Fruit fly (Drosophila melanogaster) whole organism, embryonic: ENCODE results near the gene CG7272.

Experiments
- ATbp ChIP-seq: fragments of 200-800 bp; sonication (Bioruptor generic); optimal IDR thresholded peaks from 2 replicates; lab custom pipeline; 2017; ENCODE audit warnings: missing biosample characterization, mild to moderate bottlenecking, missing genetic modification characterization, missing genetic modification reagents
- Antp ChIP-seq: fragments of 200-800 bp; sonication (Bioruptor generic); optimal IDR thresholded peaks from 3 replicates; lab custom pipeline; 2016; ENCODE audit warnings: missing biosample characterization, missing genetic modification characterization
- Blimp-1 ChIP-seq: fragments of 200-800 bp; sonication (Bioruptor generic); optimal IDR thresholded peaks from 3 replicates; lab custom pipeline; 2018; ENCODE audit warnings: missing biosample characterization, missing genetic modification characterization, mild to moderate bottlenecking, moderate library complexity, missing genetic modification reagents
- CG11247 ChIP-seq: fragments of 200-800 bp; sonication (Bioruptor generic); IDR thresholded peaks from 2 replicates; pipeline ENCODE4 v1.3.6; 2022; ENCODE audit warnings: missing biosample characterization, missing genetic modification characterization
- CG11696 ChIP-seq: fragments of 200-800 bp; sonication (Bioruptor generic); IDR thresholded peaks from 2 replicates; pipeline ENCODE4 v1.3.6; 2022; ENCODE audit warnings: missing biosample characterization, missing genetic modification characterization
- CG12942 ChIP-seq: fragments of 200-800 bp; sonication (Bioruptor generic); optimal IDR thresholded peaks from 3 replicates; lab custom pipeline; 2016; ENCODE audit warnings: missing biosample characterization, missing genetic modification characterization
- CG13296 ChIP-seq: fragments of 200-800 bp; sonication (Bioruptor generic); optimal IDR thresholded peaks from 3 replicates; lab custom pipeline; 2018; ENCODE audit warnings: missing biosample characterization, mild to moderate bottlenecking, missing genetic modification characterization
- CG13424 ChIP-seq: fragments of 200-800 bp; sonication (Bioruptor generic); optimal IDR thresholded peaks from 2 replicates; lab custom pipeline; 2019; ENCODE audit warnings: missing biosample characterization, mild to moderate bottlenecking, missing genetic modification characterization, moderate library complexity
- CG14050 ChIP-seq: fragments of 200-800 bp; sonication (Bioruptor generic); IDR thresholded peaks from 3 replicates; pipeline ENCODE4 v1.3.6; 2022; ENCODE audit warnings: missing biosample characterization, missing genetic modification characterization
- CG15011 ChIP-seq: fragments of 200-800 bp; sonication (Bioruptor generic); optimal IDR thresholded peaks from 3 replicates; lab custom pipeline; 2018; ENCODE audit warnings: missing biosample characterization, mild to moderate bottlenecking, missing genetic modification characterization
- CG15269 ChIP-seq: fragments of 200-800 bp; sonication (Bioruptor generic); optimal IDR thresholded peaks from 2 replicates; lab custom pipeline; 2018; ENCODE audit warnings: missing biosample characterization, mild to moderate bottlenecking, missing genetic modification characterization, moderate library complexity
- CG1529 ChIP-seq: fragments of 200-800 bp; sonication (Bioruptor generic); optimal IDR thresholded peaks from 3 replicates; lab custom pipeline; 2018; ENCODE audit warnings: missing biosample characterization, missing genetic modification characterization
- CG1647 ChIP-seq: fragments of 200-800 bp; sonication (Bioruptor generic); optimal IDR thresholded peaks from 3 replicates; lab custom pipeline; 2016; ENCODE audit warnings: missing biosample characterization, missing genetic modification characterization
- CG17568 ChIP-seq: fragments of 200-800 bp; sonication (Bioruptor generic); optimal IDR thresholded peaks from 2 replicates; lab custom pipeline; 2018; ENCODE audit warnings: missing biosample characterization, mild to moderate bottlenecking, missing genetic modification characterization, moderate library complexity
- CG32767 ChIP-seq: fragments of 200-800 bp; sonication (Bioruptor generic); IDR thresholded peaks from 2 replicates; pipeline ENCODE4 v1.3.6; 2022; ENCODE audit warnings: missing biosample characterization, missing genetic modification characterization
- CG3281 ChIP-seq: fragments of 200-800 bp; sonication (Bioruptor generic); optimal IDR thresholded peaks from 3 replicates; lab custom pipeline; 2017; ENCODE audit warnings: missing biosample characterization, mild to moderate bottlenecking, missing genetic modification characterization
- CG33557 ChIP-seq: fragments of 200-800 bp; sonication (Bioruptor generic); optimal IDR thresholded peaks from 2 replicates; lab custom pipeline; 2019; ENCODE audit warnings: missing biosample characterization, mild to moderate bottlenecking, missing genetic modification characterization, moderate library complexity
- CG34422 ChIP-seq: fragments of 200-800 bp; sonication (Bioruptor generic); IDR thresholded peaks from 3 replicates; pipeline ENCODE4 v1.3.6; 2022; ENCODE audit warnings: missing biosample characterization, missing genetic modification characterization
- CG7839 ChIP-seq: fragments of 200-800 bp; sonication (Bioruptor generic); optimal IDR thresholded peaks from 3 replicates; lab custom pipeline; 2018; ENCODE audit warnings: missing biosample characterization, mild to moderate bottlenecking, missing genetic modification characterization, moderate library complexity
- CG8478 ChIP-seq: fragments of >200 bp; optimal IDR thresholded peaks from 2 replicates; lab custom pipeline; 2018
- CG9215 ChIP-seq: fragments of 200-800 bp; sonication (Bioruptor generic); IDR thresholded peaks from 2 replicates; pipeline ENCODE4 v1.3.6; 2022; ENCODE audit warnings: missing biosample characterization, missing genetic modification characterization
- Chrac-16 ChIP-seq: fragments of 200-800 bp; sonication (Bioruptor generic); optimal IDR thresholded peaks from 3 replicates; lab custom pipeline; 2016; ENCODE audit warnings: missing biosample characterization, missing genetic modification characterization
- D19A ChIP-seq: fragments of 200-800 bp; optimal IDR thresholded peaks from 3 replicates; lab custom pipeline; 2019; ENCODE audit warnings: missing biosample characterization, mild to moderate bottlenecking, missing genetic modification characterization, moderate library complexity
- Dip3 ChIP-seq: fragments of 200-800 bp; sonication (Bioruptor generic); optimal IDR thresholded peaks from 3 replicates; lab custom pipeline; 2016; ENCODE audit warnings: missing biosample characterization, missing genetic modification characterization
- Eip74EF ChIP-seq, 2 experiments: fragments of 200-800 bp in 1 of 2; fragments of >200 bp in 1 of 2; sonication (Bioruptor generic) in 1 of 2; optimal IDR thresholded peaks; 2 replicates each; lab custom pipeline; 2017 to 2019; ENCODE audit warnings: missing biosample characterization in 2 of 2, missing genetic modification characterization in 2 of 2, mild to moderate bottlenecking in 1 of 2, moderate library complexity in 1 of 2
- H15 ChIP-seq: fragments of 200-800 bp; sonication (Bioruptor generic); IDR thresholded peaks from 3 replicates; pipeline ENCODE4 v1.3.6; 2022; ENCODE audit warnings: missing biosample characterization, missing genetic modification characterization
- H2.0 ChIP-seq: fragments of 200-800 bp; sonication (Bioruptor generic); IDR thresholded peaks from 2 replicates; pipeline ENCODE4 v1.3.6; 2022; ENCODE audit warnings: missing biosample characterization, missing genetic modification characterization
- HmgZ ChIP-seq: fragments of 200-800 bp; sonication (Bioruptor generic); optimal IDR thresholded peaks from 2 replicates; lab custom pipeline; 2018; ENCODE audit warnings: missing biosample characterization, mild to moderate bottlenecking, missing genetic modification characterization
- Ptx1 ChIP-seq: fragments of 200-800 bp; sonication (Bioruptor generic); IDR thresholded peaks from 2 replicates; pipeline ENCODE4 v1.3.6; 2022; ENCODE audit warnings: missing biosample characterization, missing genetic modification characterization
- Rx ChIP-seq: fragments of 200-800 bp; sonication (Bioruptor generic); IDR thresholded peaks from 2 replicates; pipeline ENCODE4 v1.3.6; 2022; ENCODE audit warnings: missing biosample characterization, missing genetic modification characterization
- Taf1 ChIP-seq: fragments of 200-800 bp; sonication (Bioruptor generic); IDR thresholded peaks from 2 replicates; pipeline ENCODE4 v1.3.6; 2022; ENCODE audit warnings: missing biosample characterization, missing genetic modification characterization
- Trl ChIP-seq, 3 experiments: fragments of >200 bp in 2 of 3; fragments of 200-800 bp in 1 of 3; sonication (Bioruptor generic) in 1 of 3; optimal IDR thresholded peaks; 2 replicates in 1 of 3; 3 replicates in 2 of 3; lab custom pipeline; 2016 to 2017; ENCODE audit warnings: missing biosample characterization in 1 of 3, missing genetic modification characterization in 1 of 3
- YL-1 ChIP-seq: fragments of 200-800 bp; sonication (Bioruptor generic); optimal IDR thresholded peaks from 3 replicates; lab custom pipeline; 2017; ENCODE audit warnings: missing biosample characterization, mild to moderate bottlenecking, missing genetic modification characterization
- aop ChIP-seq: fragments of 200-800 bp; sonication (Bioruptor generic); IDR thresholded peaks from 2 replicates; pipeline ENCODE4 v1.3.6; 2022; ENCODE audit warnings: missing biosample characterization, missing genetic modification characterization
- bcd ChIP-seq: fragments of 200-800 bp; sonication (Bioruptor generic); optimal IDR thresholded peaks from 2 replicates; lab custom pipeline; 2017; ENCODE audit warnings: missing biosample characterization, mild to moderate bottlenecking, missing genetic modification characterization
- bsh ChIP-seq, 2 experiments: fragments of 200-800 bp; sonication (Bioruptor generic); optimal IDR thresholded peaks; 2 replicates each; lab custom pipeline; 2017 to 2018; ENCODE audit warnings: mild to moderate bottlenecking in 2 of 2, missing biosample characterization in 2 of 2, missing genetic modification characterization in 2 of 2, moderate library complexity in 1 of 2
- dmrt11E ChIP-seq: fragments of 200-800 bp; sonication (Bioruptor generic); optimal IDR thresholded peaks from 3 replicates; lab custom pipeline; 2018; ENCODE audit warnings: missing biosample characterization, mild to moderate bottlenecking, missing genetic modification characterization, moderate library complexity
- hkb ChIP-seq, 2 experiments: fragments of 200-800 bp in 1 of 2; fragments of >200 bp in 1 of 2; sonication (Bioruptor generic) in 1 of 2; IDR thresholded peaks in 1 of 2; optimal IDR thresholded peaks in 1 of 2; 2 replicates each; pipeline versions ENCODE4 v1.3.6 to Lab custom; 2017 to 2022; ENCODE audit warnings: missing biosample characterization in 1 of 2, missing genetic modification characterization in 1 of 2
- hth ChIP-seq: fragments of >200 bp; optimal IDR thresholded peaks from 2 replicates; lab custom pipeline; 2017; ENCODE audit warnings: inconsistent platforms
- lola ChIP-seq, 3 experiments: fragments of >200 bp in 2 of 3; fragments of 200-800 bp in 1 of 3; sonication (Bioruptor generic) in 1 of 3; optimal IDR thresholded peaks; 2 replicates each; lab custom pipeline; 2017 to 2019; ENCODE audit warnings: missing biosample characterization in 3 of 3, missing genetic modification characterization in 3 of 3, mild to moderate bottlenecking in 1 of 3, moderate library complexity in 1 of 3
- lov ChIP-seq, 2 experiments: fragments of 200-800 bp in 1 of 2; fragments of >200 bp in 1 of 2; sonication (Bioruptor generic) in 1 of 2; IDR thresholded peaks in 1 of 2; optimal IDR thresholded peaks in 1 of 2; 2 replicates in 1 of 2; 3 replicates in 1 of 2; pipeline versions ENCODE4 v1.3.6 to Lab custom; 2017 to 2022; ENCODE audit warnings: missing biosample characterization in 1 of 2, missing genetic modification characterization in 1 of 2
- run ChIP-seq: fragments of 200-800 bp; sonication (Bioruptor generic); optimal IDR thresholded peaks from 3 replicates; lab custom pipeline; 2018; ENCODE audit warnings: missing biosample characterization, mild to moderate bottlenecking, missing genetic modification characterization
- sd ChIP-seq: fragments of 200-800 bp; sonication (Bioruptor generic); optimal IDR thresholded peaks from 3 replicates; lab custom pipeline; 2018; ENCODE audit warnings: missing biosample characterization, mild to moderate bottlenecking, missing genetic modification characterization, moderate library complexity
- sisA ChIP-seq: fragments of 200-800 bp; sonication (Bioruptor generic); IDR thresholded peaks from 2 replicates; pipeline ENCODE4 v1.3.6; 2022; ENCODE audit warnings: missing biosample characterization, missing genetic modification characterization
- sna ChIP-seq: fragments of 200-800 bp; sonication (Bioruptor generic); IDR thresholded peaks from 2 replicates; pipeline ENCODE4 v1.3.6; 2022; ENCODE audit warnings: missing biosample characterization, missing genetic modification characterization; ENCODE audit not compliant: partially characterized antibody
- so ChIP-seq: fragments of 200-800 bp; sonication (Bioruptor generic); IDR thresholded peaks from 3 replicates; pipeline ENCODE4 v1.3.6; 2022; ENCODE audit warnings: missing biosample characterization, missing genetic modification characterization
- toy ChIP-seq: fragments of 200-800 bp; sonication (Bioruptor generic); IDR thresholded peaks from 2 replicates; pipeline ENCODE4 v1.3.6; 2022; ENCODE audit warnings: missing biosample characterization, missing genetic modification characterization

Gene CG7272

DNA sequence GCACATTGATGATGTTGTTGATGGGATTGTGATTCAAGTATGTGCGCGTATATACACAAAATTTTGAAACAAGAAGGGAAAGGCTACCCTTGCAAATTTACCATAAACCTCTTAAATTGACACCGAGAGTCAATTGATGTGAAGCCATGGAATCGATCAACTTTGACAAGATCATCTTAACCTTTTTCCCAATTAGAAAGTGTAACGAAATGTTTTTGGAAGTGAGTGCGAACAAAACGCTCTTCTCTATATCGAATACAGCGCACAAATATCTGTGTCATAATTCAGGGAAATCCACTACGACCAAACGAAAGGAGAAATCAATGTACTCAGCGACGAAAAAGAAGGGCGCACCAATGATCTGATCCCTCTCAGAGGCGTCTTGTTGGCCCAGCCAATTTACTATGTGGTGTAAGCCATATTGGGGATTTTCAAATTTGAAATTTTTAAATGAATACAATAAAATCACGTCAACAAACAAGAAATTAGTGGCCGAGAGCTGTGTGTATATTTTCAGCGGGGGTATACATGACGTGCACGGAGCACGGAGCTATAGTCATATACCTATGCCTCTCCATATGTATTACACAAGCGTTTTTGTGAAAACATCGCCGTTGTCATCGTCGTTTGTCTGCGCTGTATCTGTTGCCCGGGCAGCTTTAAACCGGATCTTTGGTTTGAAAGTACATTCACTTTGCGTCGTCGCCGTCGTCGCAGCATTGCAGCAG is 32.8 kb downstream of the CG7272 start (continued):
- TF ChIP-seq Antp (GFP tag; lab: Kevin White, UChicago) (peak; percentile 38), so (peak; percentile 71; the same call in 2 of the 3 replicates), dmrt11E (tag; lab: Kevin White, UChicago) (peak; percentile 19), CG32767 (GFP tag; lab: Robert Waterston, UW) (0 out of 2 replicates have a peak, but pooled peaks have one; percentile 48), CG3281 (GFP tag; lab: Kevin White, UChicago) (peak; percentile 26), Blimp-1 (GFP tag; lab: Kevin White, UChicago) (peak; percentile 58), CG1529 (peak; percentile 3), sd (tag; lab: Kevin White, UChicago) (no peak), Trl (optimal IDR thresholded peaks at IDR 0.05; lab: Kevin White, UChicago) (peak; percentile 11 to 17), Trl (GFP tag; optimal IDR thresholded peaks at IDR 0.05; lab: Kevin White, UChicago) (peak; percentile 56), Chrac-16 (GFP tag; lab: Kevin White, UChicago) (peak; percentile 30), CG17568 (GFP tag; lab: Kevin White, UChicago) (peak; percentile 11), D19A (tag; lab: Kevin White, UChicago) (peak; percentile 75), bsh (GFP tag; optimal IDR thresholded peaks at IDR 0.05; lab: Kevin White, UChicago) (peak; percentile 40 to 59), YL-1 (GFP tag; lab: Kevin White, UChicago) (no peak), CG13296 (GFP tag; lab: Kevin White, UChicago) (no peak), HmgZ (tag; lab: Kevin White, UChicago) (peak; percentile 5), ATbp (GFP tag; lab: Kevin White, UChicago) (peak; percentile 36), aop (GFP tag; lab: Robert Waterston, UW) (no peak), run (tag; lab: Kevin White, UChicago) (no peak), CG15011 (GFP tag; lab: Kevin White, UChicago) (no peak), CG11696 (GFP tag; lab: Robert Waterston, UW) (peak; percentile 28; the same call in 1 of the 2 replicates), Dip3 (peak; percentile 32), H2.0 (peak; percentile 46; the same call in 1 of the 2 replicates), bcd (GFP tag; lab: Kevin White, UChicago) (peak; percentile 28), CG7839 (tag; lab: Kevin White, UChicago) (peak; percentile 26), CG9215 (GFP tag; lab: Robert Waterston, UW) (peak; percentile 11; the same call in 1 of the 2 replicates), CG34422 (GFP tag; lab: Robert Waterston, UW) (0 out of 3 replicates have a peak, but pooled peaks have one; percentile 24), CG1647 (peak; percentile 22), Eip74EF (GFP tag; optimal IDR thresholded peaks at IDR 0.05; lab: Kevin White, UChicago) (peak in 1 of 2 experiments; percentile 49), Taf1 (GFP tag; lab: Robert Waterston, UW) (no peak), CG13424 (peak; percentile 49), sna (no peak), lov (optimal IDR thresholded peaks at IDR 0.05; lab: Kevin White, UChicago) (no peak), lov (GFP tag; IDR thresholded peaks at IDR 0.05; lab: Robert Waterston, UW) (no peak), CG8478 (lab: Kevin White, UChicago) (no peak), Rx (peak; percentile 35), CG33557 (peak; percentile 34), lola (GFP tag; optimal IDR thresholded peaks at IDR 0.05; lab: Kevin White, UChicago) (no peak), hth (lab: Kevin White, UChicago) (no peak), H15 (no peak), toy (GFP tag; lab: Robert Waterston, UW) (0 out of 2 replicates have a peak, but pooled peaks have one; percentile 17), CG14050 (GFP tag; lab: Robert Waterston, UW) (no peak), CG15269 (tag; lab: Kevin White, UChicago) (peak; percentile 28), Ptx1 (peak; percentile 36; the same call in 1 of the 2 replicates), hkb (optimal IDR thresholded peaks at IDR 0.05; lab: Kevin White, UChicago) (no peak), hkb (GFP tag; IDR thresholded peaks at IDR 0.05; lab: Robert Waterston, UW) (peak; percentile 27; the same call in 1 of the 2 replicates), CG12942 (no peak), sisA (GFP tag; lab: Robert Waterston, UW) (peak; percentile 16; the same call in 1 of the 2 replicates), CG11247 (GFP tag; lab: Robert Waterston, UW) (peak; percentile 14; the same call in 1 of the 2 replicates)
